Worm (Caenorhabditis elegans): ENCODE data around the gene C34F11.8.

The C34F11.8 gene

ce11 chrII:5194066-5194465, 16.7 kb downstream of the C34F11.8 start, which contains the start of gene msp-49:
msp-49 (plus strand) TSS chrII:5194366.
- TF ChIP-seq dpl-1 (GFP tag; optimal IDR thresholded peaks at IDR 0.05) (no peak), lsy-27 (tag; optimal IDR thresholded peaks at IDR 0.05; ENCODE audit: borderline replicate concordance, insufficient read depth) (no peak), bed-2 (GFP tag; IDR thresholded peaks at IDR 0.05) (no peak), cebp-1 (GFP tag; IDR thresholded peaks at IDR 0.05) (no peak), cebp-1 (tag; optimal IDR thresholded peaks at IDR 0.05) (no peak)

- TF ChIP-seq T26A5.8 (tag; optimal IDR thresholded peaks at IDR 0.05), result no peak
- peak; percentile 85 for TF ChIP-seq nhr-80 (tag; optimal IDR thresholded peaks at IDR 0.05)
Measured at ce11 chrII:5191766-5192165, 19.0 kb downstream of the C34F11.8 start.

ce11 chrII:5187934-5188333, 22.8 kb downstream of the C34F11.8 start:
- no peak for TF ChIP-seq atf-7 (tag; optimal IDR thresholded peaks at IDR 0.05)
- no peak for TF ChIP-seq hlh-26 (GFP tag; conservative IDR thresholded peaks at IDR 0.05)
- TF ChIP-seq let-526 (GFP tag; IDR thresholded peaks at IDR 0.05), result no peak
- no peak for TF ChIP-seq F57A8.1 (GFP tag; optimal IDR thresholded peaks at IDR 0.05)
- no peak for TF ChIP-seq tlf-1 (GFP tag; optimal IDR thresholded peaks at IDR 0.05)
- TF ChIP-seq nhr-120 (GFP tag; IDR thresholded peaks at IDR 0.05), result no peak
- no peak for TF ChIP-seq ztf-18 (tag; optimal IDR thresholded peaks at IDR 0.05)
- TF ChIP-seq lsl-1 (GFP tag; optimal IDR thresholded peaks at IDR 0.05), result peak; percentile 80
- TF ChIP-seq die-1 (tag; optimal IDR thresholded peaks at IDR 0.05), result no peak
- TF ChIP-seq lin-35 (GFP tag; optimal IDR thresholded peaks at IDR 0.05), result no peak
- no peak for TF ChIP-seq F23B12.7 (tag; optimal IDR thresholded peaks at IDR 0.05; ENCODE audit: insufficient read depth)
- no peak for TF ChIP-seq nfya-1 (tag; optimal IDR thresholded peaks at IDR 0.05; ENCODE audit: borderline replicate concordance, insufficient read depth)
- TF ChIP-seq nfya-2 (GFP tag; IDR thresholded peaks at IDR 0.05), result no peak
- TF ChIP-seq mes-4 (tag; optimal IDR thresholded peaks at IDR 0.05), result no peak
- peak; percentile 27; the same call in 1 of the 2 replicates for TF ChIP-seq D2030.7 (GFP tag; IDR thresholded peaks at IDR 0.05)
- TF ChIP-seq mcd-1 (GFP tag; IDR thresholded peaks at IDR 0.05), result peak; percentile 57; the same call in 1 of the 2 replicates
- TF ChIP-seq dpff-1 (tag; optimal IDR thresholded peaks at IDR 0.05), result no peak
- no peak for TF ChIP-seq ceh-58 (GFP tag; IDR thresholded peaks at IDR 0.05)
- no peak for TF ChIP-seq attf-3 (GFP tag; conservative IDR thresholded peaks at IDR 0.05)
- TF ChIP-seq efl-1 (GFP tag; optimal IDR thresholded peaks at IDR 0.05), result peak; percentile 20
- TF ChIP-seq gei-17 (GFP tag; optimal IDR thresholded peaks at IDR 0.05), result no peak

ce11 chrII:5187469-5187868, 23.3 kb downstream of the C34F11.8 start, which contains the start of gene crh-2:
crh-2 (minus strand) TSS chrII:5187569.
- TF ChIP-seq rpc-1 (optimal IDR thresholded peaks at IDR 0.05), result no peak
- no peak for TF ChIP-seq rpc-1 (tag; optimal IDR thresholded peaks at IDR 0.05)
- TF ChIP-seq madf-8 (GFP tag; conservative IDR thresholded peaks at IDR 0.05), result no peak
- no peak for TF ChIP-seq ztf-25 (GFP tag; IDR thresholded peaks at IDR 0.05)
- no peak for TF ChIP-seq attf-6 (GFP tag; IDR thresholded peaks at IDR 0.05)
- no peak for TF ChIP-seq madf-6 (GFP tag; IDR thresholded peaks at IDR 0.05)
- no peak for TF ChIP-seq attf-3 (GFP tag; conservative IDR thresholded peaks at IDR 0.05)
- no peak for TF ChIP-seq snpc-4 (GFP tag; optimal IDR thresholded peaks at IDR 0.05)
- TF ChIP-seq snpc-4 (tag; optimal IDR thresholded peaks at IDR 0.05), result no peak
- no peak for TF ChIP-seq K11D2.4 (GFP tag; IDR thresholded peaks at IDR 0.05)
- TF ChIP-seq unc-62 (GFP tag; optimal IDR thresholded peaks at IDR 0.05), result no peak
- no peak for TF ChIP-seq nfya-2 (GFP tag; IDR thresholded peaks at IDR 0.05)
- TF ChIP-seq Y79H2A.3 (GFP tag; conservative IDR thresholded peaks at IDR 0.05), result no peak
- no peak for TF ChIP-seq F52B5.7 (tag; optimal IDR thresholded peaks at IDR 0.05)
- TF ChIP-seq chd-7 (tag; optimal IDR thresholded peaks at IDR 0.05), result no peak
- no peak for TF ChIP-seq ZK185.1 (tag; optimal IDR thresholded peaks at IDR 0.05; ENCODE audit: poor library complexity, severe bottlenecking)
- TF ChIP-seq rcor-1 (GFP tag; IDR thresholded peaks at IDR 0.05), result no peak
- TF ChIP-seq pbrm-1 (GFP tag; IDR thresholded peaks at IDR 0.05), result no peak
- TF ChIP-seq aptf-3 (GFP tag; IDR thresholded peaks at IDR 0.05), result no peak
